Fruit fly (Drosophila melanogaster): Measurements from ENCODE around the gene sosie.

DNA sequence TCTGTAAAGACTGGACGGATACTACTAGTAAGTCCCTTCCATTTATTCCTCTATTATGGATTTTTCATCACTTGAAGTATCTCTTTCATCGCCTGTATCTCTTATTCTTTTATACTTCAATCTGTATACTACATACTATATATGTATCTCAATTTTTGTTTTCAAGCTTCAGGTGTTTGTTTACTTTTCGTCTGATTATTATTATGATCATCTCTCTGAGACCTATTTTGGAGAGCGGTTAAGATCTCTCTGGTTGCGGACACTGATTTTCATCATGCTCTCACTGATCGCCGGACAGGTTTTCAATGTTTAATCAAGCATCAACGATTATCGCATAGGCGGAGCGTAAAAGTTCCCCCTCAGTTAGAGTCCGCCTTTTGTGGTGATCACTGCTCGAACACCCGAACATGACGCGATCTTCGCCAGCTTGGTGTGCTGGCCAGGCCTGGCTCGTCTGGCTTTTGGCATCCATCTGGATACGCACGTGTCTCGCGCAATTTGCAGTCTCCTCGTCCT is 28.9 kb downstream of the sosie start, which contains the start of gene CG7016:
- TF ChIP-seq CG8478 (optimal IDR thresholded peaks at IDR 0.05) (no peak), CTCF (optimal IDR thresholded peaks at IDR 0.05) (no peak)
